Worm (Caenorhabditis elegans): ENCODE data around the gene T12E12.6.

Gene T12E12.6

ce11 chrIV:5580588-5581308 is 6.8 kb upstream of the T12E12.6 start:
- no peak for TF ChIP-seq ama-1 (optimal IDR thresholded peaks at IDR 0.05)
- no peak for TF ChIP-seq sea-1 (GFP tag; conservative IDR thresholded peaks at IDR 0.05)
- TF ChIP-seq aly-1 (tag; optimal IDR thresholded peaks at IDR 0.05), result no peak
- TF ChIP-seq ceh-36 (tag; optimal IDR thresholded peaks at IDR 0.05), result no peak
- no peak for TF ChIP-seq tbx-37 (GFP tag; conservative IDR thresholded peaks at IDR 0.05)
- no peak for TF ChIP-seq flt-1 (GFP tag; IDR thresholded peaks at IDR 0.05)
- TF ChIP-seq ceh-13 (GFP tag; optimal IDR thresholded peaks at IDR 0.05), result no peak
- TF ChIP-seq scrt-1 (GFP tag; IDR thresholded peaks at IDR 0.05), result no peak
- no peak for TF ChIP-seq hmg-4 (GFP tag; optimal IDR thresholded peaks at IDR 0.05)
- no peak for TF ChIP-seq ets-7 (tag; optimal IDR thresholded peaks at IDR 0.05)
- TF ChIP-seq F13C5.2 (tag; optimal IDR thresholded peaks at IDR 0.05), result no peak

- TF ChIP-seq ceh-13 (GFP tag; optimal IDR thresholded peaks at IDR 0.05) (no peak), flt-1 (GFP tag; IDR thresholded peaks at IDR 0.05) (no peak), ets-7 (tag; optimal IDR thresholded peaks at IDR 0.05) (no peak), tbx-37 (GFP tag; conservative IDR thresholded peaks at IDR 0.05) (no peak), ceh-36 (tag; optimal IDR thresholded peaks at IDR 0.05) (no peak), tbx-11 (GFP tag; IDR thresholded peaks at IDR 0.05) (no peak), aly-1 (tag; optimal IDR thresholded peaks at IDR 0.05) (no peak), sea-1 (GFP tag; conservative IDR thresholded peaks at IDR 0.05) (no peak), F13C5.2 (tag; optimal IDR thresholded peaks at IDR 0.05) (no peak), ama-1 (optimal IDR thresholded peaks at IDR 0.05) (no peak), tra-4 (tag; optimal IDR thresholded peaks at IDR 0.05) (no peak), pes-1 (GFP tag; IDR thresholded peaks at IDR 0.05) (no peak), scrt-1 (GFP tag; IDR thresholded peaks at IDR 0.05) (no peak), B0310.2 (tag; optimal IDR thresholded peaks at IDR 0.05) (no peak), hmbx-1 (tag; optimal IDR thresholded peaks at IDR 0.05) (no peak)
Measured at ce11 chrIV:5572693-5573092, 1.2 kb downstream of the T12E12.6 start.

- no peak for TF ChIP-seq tbx-37 (GFP tag; conservative IDR thresholded peaks at IDR 0.05)
- TF ChIP-seq scrt-1 (GFP tag; IDR thresholded peaks at IDR 0.05), result no peak
- TF ChIP-seq hmg-4 (GFP tag; optimal IDR thresholded peaks at IDR 0.05), result no peak
- TF ChIP-seq B0310.2 (tag; optimal IDR thresholded peaks at IDR 0.05), result no peak
- TF ChIP-seq ama-1 (optimal IDR thresholded peaks at IDR 0.05), result no peak
- no peak for TF ChIP-seq ceh-13 (GFP tag; optimal IDR thresholded peaks at IDR 0.05)
- TF ChIP-seq tra-4 (tag; optimal IDR thresholded peaks at IDR 0.05), result no peak
Measured at ce11 chrIV:5565105-5565504, 8.8 kb downstream of the T12E12.6 start.

- TF ChIP-seq B0310.2 (tag; optimal IDR thresholded peaks at IDR 0.05), result no peak
- no peak for TF ChIP-seq flt-1 (GFP tag; IDR thresholded peaks at IDR 0.05)
- no peak for TF ChIP-seq ama-1 (optimal IDR thresholded peaks at IDR 0.05)
- no peak for TF ChIP-seq hmg-4 (GFP tag; optimal IDR thresholded peaks at IDR 0.05)
- no peak for TF ChIP-seq tra-4 (tag; optimal IDR thresholded peaks at IDR 0.05)
- no peak for TF ChIP-seq ets-7 (tag; optimal IDR thresholded peaks at IDR 0.05)
- TF ChIP-seq tbx-37 (GFP tag; conservative IDR thresholded peaks at IDR 0.05), result no peak
- no peak for TF ChIP-seq ceh-36 (tag; optimal IDR thresholded peaks at IDR 0.05)
- no peak for TF ChIP-seq hnd-1 (tag; optimal IDR thresholded peaks at IDR 0.05)
- no peak for TF ChIP-seq hmbx-1 (tag; optimal IDR thresholded peaks at IDR 0.05)
- no peak for TF ChIP-seq scrt-1 (GFP tag; IDR thresholded peaks at IDR 0.05)
- no peak for TF ChIP-seq sea-1 (GFP tag; conservative IDR thresholded peaks at IDR 0.05)
- TF ChIP-seq aly-1 (tag; optimal IDR thresholded peaks at IDR 0.05), result no peak
- TF ChIP-seq ceh-13 (GFP tag; optimal IDR thresholded peaks at IDR 0.05), result no peak
- no peak for TF ChIP-seq tbx-11 (GFP tag; IDR thresholded peaks at IDR 0.05)
- no peak for TF ChIP-seq F13C5.2 (tag; optimal IDR thresholded peaks at IDR 0.05)
- TF ChIP-seq pes-1 (GFP tag; IDR thresholded peaks at IDR 0.05), result no peak
Measured at ce11 chrIV:5564293-5564692, 9.6 kb downstream of the T12E12.6 start.

ce11 chrIV:5563280-5563679 is 10.7 kb downstream of the T12E12.6 start:
- no peak for TF ChIP-seq ceh-36 (tag; optimal IDR thresholded peaks at IDR 0.05)

ce11 chrIV:5561497-5562155 is 12.3 kb downstream of the T12E12.6 start:
- TF ChIP-seq ceh-13 (GFP tag; optimal IDR thresholded peaks at IDR 0.05) (no peak), tbx-37 (GFP tag; conservative IDR thresholded peaks at IDR 0.05) (no peak), tbx-11 (GFP tag; IDR thresholded peaks at IDR 0.05) (no peak), sea-1 (GFP tag; conservative IDR thresholded peaks at IDR 0.05) (no peak), aly-1 (tag; optimal IDR thresholded peaks at IDR 0.05) (no peak), flt-1 (GFP tag; IDR thresholded peaks at IDR 0.05) (no peak), hmbx-1 (tag; optimal IDR thresholded peaks at IDR 0.05) (no peak), pes-1 (GFP tag; IDR thresholded peaks at IDR 0.05) (no peak), tra-4 (tag; optimal IDR thresholded peaks at IDR 0.05) (no peak), B0310.2 (tag; optimal IDR thresholded peaks at IDR 0.05) (no peak), ets-7 (tag; optimal IDR thresholded peaks at IDR 0.05) (no peak), ceh-36 (tag; optimal IDR thresholded peaks at IDR 0.05) (no peak), hnd-1 (tag; optimal IDR thresholded peaks at IDR 0.05) (no peak), ama-1 (optimal IDR thresholded peaks at IDR 0.05) (no peak), F13C5.2 (tag; optimal IDR thresholded peaks at IDR 0.05) (no peak)

- no peak for TF ChIP-seq hmg-4 (GFP tag; optimal IDR thresholded peaks at IDR 0.05)
- TF ChIP-seq tra-4 (tag; optimal IDR thresholded peaks at IDR 0.05), result no peak
- TF ChIP-seq B0310.2 (tag; optimal IDR thresholded peaks at IDR 0.05), result no peak
- TF ChIP-seq tbx-11 (GFP tag; IDR thresholded peaks at IDR 0.05), result no peak
- TF ChIP-seq hmbx-1 (tag; optimal IDR thresholded peaks at IDR 0.05), result no peak
- no peak for TF ChIP-seq ceh-13 (GFP tag; optimal IDR thresholded peaks at IDR 0.05)
- no peak for TF ChIP-seq ama-1 (optimal IDR thresholded peaks at IDR 0.05)
- no peak for TF ChIP-seq ceh-36 (tag; optimal IDR thresholded peaks at IDR 0.05)
- no peak for TF ChIP-seq tbx-37 (GFP tag; conservative IDR thresholded peaks at IDR 0.05)
- TF ChIP-seq scrt-1 (GFP tag; IDR thresholded peaks at IDR 0.05), result no peak
- TF ChIP-seq hnd-1 (tag; optimal IDR thresholded peaks at IDR 0.05), result no peak
Measured at ce11 chrIV:5561059-5561458, 12.9 kb downstream of the T12E12.6 start.

Data from whole organism, early embryonic.